Worm (Caenorhabditis elegans) whole organism, L2 larva: ENCODE data around the gene ife-4.

Source experiments
- C34F6.9 ChIP-seq: fragments of 150-350 bp; optimal IDR thresholded peaks from 2 replicates; lab custom pipeline; 2014; ENCODE audit warnings: missing biosample characterization, missing genetic modification characterization
- F13H6.1 ChIP-seq: sonication (generic microtip); optimal IDR thresholded peaks from 2 replicates; lab custom pipeline; 2016; ENCODE audit warnings: missing genetic modification characterization, missing compliant biosample characterization
- Y55F3AM.14 ChIP-seq: fragments of 200-800 bp; sonication (Bioruptor generic); optimal IDR thresholded peaks from 2 replicates; lab custom pipeline; 2018; ENCODE audit warnings: mild to moderate bottlenecking, missing genetic modification characterization, missing compliant biosample characterization
- ZK546.5 ChIP-seq: sonication (generic microtip); optimal IDR thresholded peaks from 2 replicates; lab custom pipeline; 2017; ENCODE audit warnings: missing biosample characterization, missing genetic modification characterization
- alr-1 ChIP-seq: fragments of 150-350 bp; optimal IDR thresholded peaks from 2 replicates; lab custom pipeline; 2014; ENCODE audit warnings: missing biosample characterization, missing genetic modification characterization
- aly-2 ChIP-seq: fragments of 150-350 bp; optimal IDR thresholded peaks from 2 replicates; lab custom pipeline; 2014; ENCODE audit warnings: missing biosample characterization, missing genetic modification characterization
- ama-1 ChIP-seq: fragments of 150-350 bp; optimal IDR thresholded peaks from 2 replicates; lab custom pipeline; 2018; ENCODE audit warnings: inconsistent platforms
- blmp-1 ChIP-seq: sonication (generic microtip); optimal IDR thresholded peaks from 2 replicates; lab custom pipeline; 2017; ENCODE audit warnings: missing genetic modification characterization, mild to moderate bottlenecking, missing compliant biosample characterization, antibody characterized with exemption, moderate library complexity; ENCODE audit not compliant: insufficient read depth
- ceh-16 ChIP-seq: fragments of 150-350 bp; optimal IDR thresholded peaks from 2 replicates; lab custom pipeline; 2014; ENCODE audit warnings: missing biosample characterization, missing genetic modification characterization
- crh-2 ChIP-seq: sonication (generic microtip); optimal IDR thresholded peaks from 2 replicates; lab custom pipeline; 2017; ENCODE audit warnings: missing biosample characterization, missing genetic modification characterization
- dmd-4 ChIP-seq: sonication (generic microtip); optimal IDR thresholded peaks from 2 replicates; lab custom pipeline; 2017; ENCODE audit warnings: missing biosample characterization, missing genetic modification characterization
- egl-27 ChIP-seq: sonication (generic microtip); optimal IDR thresholded peaks from 3 replicates; lab custom pipeline; 2017; ENCODE audit warnings: missing biosample characterization, missing genetic modification reagents, missing genetic modification characterization
- elt-1 ChIP-seq: fragments of 150-350 bp; optimal IDR thresholded peaks from 2 replicates; lab custom pipeline; 2014; ENCODE audit warnings: missing biosample characterization, missing genetic modification characterization
- elt-3 ChIP-seq: sonication (generic microtip); optimal IDR thresholded peaks from 2 replicates; lab custom pipeline; 2017; ENCODE audit warnings: missing biosample characterization, missing genetic modification characterization
- fos-1 ChIP-seq: fragments of 150-350 bp; optimal IDR thresholded peaks from 2 replicates; lab custom pipeline; 2014; ENCODE audit warnings: missing biosample characterization, missing genetic modification characterization
- gmeb-1 ChIP-seq: fragments of 150-350 bp; optimal IDR thresholded peaks from 2 replicates; lab custom pipeline; 2014; ENCODE audit warnings: missing biosample characterization, missing genetic modification characterization
- lin-11 ChIP-seq: fragments of 150-350 bp; sonication (generic microtip); optimal IDR thresholded peaks from 2 replicates; lab custom pipeline; 2014; ENCODE audit warnings: missing biosample characterization, missing genetic modification characterization, inconsistent platforms, mixed read lengths
- lin-13 ChIP-seq: fragments of 150-350 bp; optimal IDR thresholded peaks from 2 replicates; lab custom pipeline; 2014; ENCODE audit warnings: missing biosample characterization, missing genetic modification reagents, missing genetic modification characterization
- lin-39 ChIP-seq: fragments of 150-350 bp; optimal IDR thresholded peaks from 2 replicates; lab custom pipeline; 2014; ENCODE audit warnings: missing biosample characterization, missing genetic modification reagents, missing genetic modification characterization
- lsy-2 ChIP-seq, 2 experiments: fragments of 150-350 bp in 1 of 2; sonication (generic microtip) in 1 of 2; optimal IDR thresholded peaks; 2 replicates each; lab custom pipeline; 2014 to 2017; ENCODE audit warnings: missing biosample characterization in 2 of 2, missing genetic modification characterization in 2 of 2
- mab-5 ChIP-seq: fragments of 150-350 bp; optimal IDR thresholded peaks from 2 replicates; lab custom pipeline; 2014; ENCODE audit warnings: missing biosample characterization, missing genetic modification characterization
- mbf-1 ChIP-seq: sonication (generic microtip); optimal IDR thresholded peaks from 2 replicates; lab custom pipeline; 2017; ENCODE audit warnings: missing biosample characterization, missing genetic modification characterization
- mdl-1 ChIP-seq, 2 experiments: fragments of 150-350 bp in 1 of 2; sonication (generic microtip) in 1 of 2; optimal IDR thresholded peaks; 2 replicates each; lab custom pipeline; 2017; ENCODE audit warnings: missing biosample characterization in 2 of 2, missing genetic modification characterization in 2 of 2
- nhr-10 ChIP-seq: sonication (generic microtip); optimal IDR thresholded peaks from 2 replicates; lab custom pipeline; 2017; ENCODE audit warnings: missing biosample characterization, missing genetic modification characterization
- nhr-11 ChIP-seq: fragments of 150-350 bp; optimal IDR thresholded peaks from 2 replicates; lab custom pipeline; 2014; ENCODE audit warnings: missing biosample characterization, missing genetic modification characterization
- nhr-129 ChIP-seq: fragments of 150-350 bp; optimal IDR thresholded peaks from 2 replicates; lab custom pipeline; 2014; ENCODE audit warnings: missing biosample characterization, missing genetic modification characterization
- nhr-21 ChIP-seq: fragments of 150-350 bp; optimal IDR thresholded peaks from 2 replicates; lab custom pipeline; 2014; ENCODE audit warnings: missing biosample characterization, missing genetic modification characterization
- nhr-23 ChIP-seq: fragments of 150-350 bp; optimal IDR thresholded peaks from 2 replicates; lab custom pipeline; 2014; ENCODE audit warnings: missing biosample characterization, missing genetic modification reagents, missing genetic modification characterization
- nhr-25 ChIP-seq: fragments of 150-350 bp; sonication (generic microtip); optimal IDR thresholded peaks from 3 replicates; lab custom pipeline; 2014; ENCODE audit warnings: missing biosample characterization, missing genetic modification characterization
- nhr-6 ChIP-seq: fragments of 150-350 bp; optimal IDR thresholded peaks from 2 replicates; lab custom pipeline; 2014; ENCODE audit warnings: missing biosample characterization, missing genetic modification characterization
- nhr-77 ChIP-seq: fragments of 150-350 bp; optimal IDR thresholded peaks from 2 replicates; lab custom pipeline; 2014; ENCODE audit warnings: missing biosample characterization, missing genetic modification characterization
- peb-1 ChIP-seq: fragments of 150-350 bp; optimal IDR thresholded peaks from 2 replicates; lab custom pipeline; 2014; ENCODE audit warnings: missing biosample characterization, missing genetic modification characterization
- sem-4 ChIP-seq: fragments of 150-350 bp; optimal IDR thresholded peaks from 2 replicates; lab custom pipeline; 2014; ENCODE audit warnings: missing biosample characterization, missing genetic modification reagents, missing genetic modification characterization
- skn-1 ChIP-seq: sonication (generic microtip); optimal IDR thresholded peaks from 2 replicates; lab custom pipeline; 2017; ENCODE audit warnings: missing biosample characterization, missing genetic modification characterization
- sma-3 ChIP-seq: sonication (generic microtip); optimal IDR thresholded peaks from 2 replicates; lab custom pipeline; 2016; ENCODE audit warnings: missing genetic modification reagents, missing genetic modification characterization, missing compliant biosample characterization
- sma-9 ChIP-seq, 2 experiments: fragments of 150-350 bp in 1 of 2; sonication (generic microtip) in 1 of 2; optimal IDR thresholded peaks; 2 replicates each; lab custom pipeline; 2014 to 2016; ENCODE audit warnings: missing genetic modification characterization in 2 of 2, mild to moderate bottlenecking in 1 of 2, missing biosample characterization in 1 of 2, missing compliant biosample characterization in 1 of 2, missing genetic modification reagents in 1 of 2, moderate library complexity in 1 of 2
- unc-39 ChIP-seq: fragments of 150-350 bp; optimal IDR thresholded peaks from 2 replicates; lab custom pipeline; 2014; ENCODE audit warnings: missing biosample characterization, missing genetic modification characterization
- unc-55 ChIP-seq: fragments of 150-350 bp; sonication (generic microtip); optimal IDR thresholded peaks from 3 replicates; lab custom pipeline; 2014; ENCODE audit warnings: missing biosample characterization, missing genetic modification reagents, missing genetic modification characterization
- unc-62 ChIP-seq: fragments of 150-350 bp; optimal IDR thresholded peaks from 2 replicates; lab custom pipeline; 2014; ENCODE audit warnings: missing biosample characterization, missing genetic modification reagents, missing genetic modification characterization
- zag-1 ChIP-seq: fragments of 150-350 bp; optimal IDR thresholded peaks from 2 replicates; lab custom pipeline; 2014; ENCODE audit warnings: missing biosample characterization, missing genetic modification characterization
- ztf-1 ChIP-seq: fragments of 200-800 bp; sonication (Bioruptor generic); conservative IDR thresholded peaks from 2 replicates; pipeline ENCODE4 v1.3.6; 2022; ENCODE audit warnings: missing genetic modification characterization, missing compliant biosample characterization

The ife-4 gene

ce11 chrX:1086406-1086897, 17.6 kb upstream of the ife-4 start:
- peak; percentile 13 for TF ChIP-seq sem-4 (tag; lab: Kevin White, UChicago)
- TF ChIP-seq lsy-2 (tag; optimal IDR thresholded peaks at IDR 0.05; lab: Kevin White, UChicago), result no peak
- TF ChIP-seq nhr-25 (tag; lab: Kevin White, UChicago), result peak; percentile 57
- TF ChIP-seq unc-55, result peak; percentile 9
- peak; percentile 6 for TF ChIP-seq sma-9 (GFP tag; optimal IDR thresholded peaks at IDR 0.05; lab: Kevin White, UChicago)
- TF ChIP-seq sma-9 (tag; optimal IDR thresholded peaks at IDR 0.05; lab: Kevin White, UChicago), result no peak

- no peak for TF ChIP-seq skn-1 (tag; lab: Kevin White, UChicago)
- no peak for TF ChIP-seq mbf-1 (tag; lab: Kevin White, UChicago)
- no peak for TF ChIP-seq fos-1
- no peak for TF ChIP-seq peb-1 (tag; lab: Kevin White, UChicago)
- no peak for TF ChIP-seq alr-1 (tag; lab: Kevin White, UChicago)
- no peak for TF ChIP-seq gmeb-1 (tag; lab: Kevin White, UChicago)
- TF ChIP-seq elt-3 (tag; lab: Kevin White, UChicago), result no peak
- no peak for TF ChIP-seq nhr-25 (tag; lab: Kevin White, UChicago)
- no peak for TF ChIP-seq elt-1 (tag; lab: Kevin White, UChicago)
- no peak for TF ChIP-seq ZK546.5 (tag; lab: Kevin White, UChicago)
- TF ChIP-seq egl-27 (tag; lab: Kevin White, UChicago), result no peak
- no peak for TF ChIP-seq F13H6.1 (tag; lab: Kevin White, UChicago)
Observed at ce11 chrX:1088048-1088447, 16.0 kb upstream of the ife-4 start, which contains the start of gene rei-2. Gene rei-2, minus strand, starts transcription at chrX:1088148.

ce11 chrX:1089133-1089532, 14.9 kb upstream of the ife-4 start:
- TF ChIP-seq sma-9 (GFP tag; optimal IDR thresholded peaks at IDR 0.05; lab: Kevin White, UChicago) (no peak), sma-9 (tag; optimal IDR thresholded peaks at IDR 0.05; lab: Kevin White, UChicago) (no peak), lsy-2 (tag; optimal IDR thresholded peaks at IDR 0.05; lab: Kevin White, UChicago) (no peak), nhr-129 (no peak), mbf-1 (tag; lab: Kevin White, UChicago) (no peak), mab-5 (no peak), F13H6.1 (tag; lab: Kevin White, UChicago) (no peak), ama-1 (lab: Kevin White, UChicago) (no peak), peb-1 (tag; lab: Kevin White, UChicago) (no peak)

DNA sequence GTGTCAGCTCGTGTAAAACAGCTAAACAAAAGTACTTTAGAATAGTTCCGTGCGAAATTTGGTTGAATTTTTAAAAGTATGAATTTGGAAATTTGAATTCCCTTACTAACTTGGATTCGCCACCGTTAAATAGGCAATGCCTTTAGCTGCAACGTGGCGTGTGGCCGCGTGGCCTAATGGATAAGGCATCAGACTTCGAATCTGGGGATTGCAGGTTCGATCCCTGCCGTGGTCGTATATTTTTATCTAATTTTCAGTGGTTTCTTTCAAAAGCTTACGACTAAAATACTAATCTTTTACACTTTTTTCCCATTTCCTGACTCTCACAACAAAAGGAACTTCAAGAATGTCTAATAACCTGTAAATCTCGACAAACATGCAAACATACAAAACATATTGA, 14.3 kb upstream of the ife-4 start:
- no peak for TF ChIP-seq lin-11 (tag; lab: Kevin White, UChicago)
- TF ChIP-seq nhr-11, result no peak
- no peak for TF ChIP-seq mdl-1 (tag; optimal IDR thresholded peaks at IDR 0.05; lab: Kevin White, UChicago)
- TF ChIP-seq unc-39 (tag; lab: Kevin White, UChicago), result no peak
- TF ChIP-seq lin-13 (GFP tag; lab: Kevin White, UChicago), result no peak
- TF ChIP-seq nhr-77, result no peak
- no peak for TF ChIP-seq Y55F3AM.14 (GFP tag; lab: Kevin White, UChicago)
- no peak for TF ChIP-seq peb-1 (tag; lab: Kevin White, UChicago)
- TF ChIP-seq F13H6.1 (tag; lab: Kevin White, UChicago), result no peak
- TF ChIP-seq elt-3 (tag; lab: Kevin White, UChicago), result no peak
- no peak for TF ChIP-seq nhr-10 (tag; lab: Kevin White, UChicago)
- TF ChIP-seq unc-55, result no peak
- no peak for TF ChIP-seq ztf-1 (GFP tag; lab: Robert Waterston, UW)
- TF ChIP-seq sma-3 (GFP tag; lab: Kevin White, UChicago), result no peak
- no peak for TF ChIP-seq sma-9 (GFP tag; optimal IDR thresholded peaks at IDR 0.05; lab: Kevin White, UChicago)
- TF ChIP-seq sma-9 (tag; optimal IDR thresholded peaks at IDR 0.05; lab: Kevin White, UChicago), result no peak
- no peak for TF ChIP-seq nhr-25 (tag; lab: Kevin White, UChicago)
- no peak for TF ChIP-seq nhr-6 (tag; lab: Kevin White, UChicago)
- TF ChIP-seq dmd-4 (tag; lab: Kevin White, UChicago), result no peak
- TF ChIP-seq skn-1 (tag; lab: Kevin White, UChicago), result no peak
- no peak for TF ChIP-seq zag-1 (tag; lab: Kevin White, UChicago)

- TF ChIP-seq lsy-2 (tag; optimal IDR thresholded peaks at IDR 0.05; lab: Kevin White, UChicago), result peak; percentile 64 to 91
- no peak for TF ChIP-seq nhr-77
- TF ChIP-seq lin-39 (tag; lab: Kevin White, UChicago), result peak; percentile 43
- TF ChIP-seq nhr-10 (tag; lab: Kevin White, UChicago), result peak; percentile 62
- TF ChIP-seq crh-2 (tag; lab: Kevin White, UChicago), result peak; percentile 94
- TF ChIP-seq Y55F3AM.14 (GFP tag; lab: Kevin White, UChicago), result peak; percentile 87
- TF ChIP-seq fos-1, result peak; percentile 92
- no peak for TF ChIP-seq ceh-16 (tag; lab: Kevin White, UChicago)
- no peak for TF ChIP-seq aly-2 (tag; lab: Kevin White, UChicago)
- TF ChIP-seq unc-62, result peak; percentile 88
- peak; percentile 17 for TF ChIP-seq ama-1 (lab: Kevin White, UChicago)
- TF ChIP-seq nhr-129, result peak; percentile 98
- peak; percentile 90 for TF ChIP-seq egl-27 (tag; lab: Kevin White, UChicago)
- peak; percentile 19 for TF ChIP-seq unc-39 (tag; lab: Kevin White, UChicago)
- no peak for TF ChIP-seq nhr-23
- TF ChIP-seq gmeb-1 (tag; lab: Kevin White, UChicago), result peak; percentile 73
- TF ChIP-seq blmp-1 (tag; lab: Kevin White, UChicago), result peak; percentile 93
- TF ChIP-seq C34F6.9, result peak; percentile 97
- peak; percentile 97 for TF ChIP-seq sma-9 (GFP tag; optimal IDR thresholded peaks at IDR 0.05; lab: Kevin White, UChicago)
- TF ChIP-seq sma-9 (tag; optimal IDR thresholded peaks at IDR 0.05; lab: Kevin White, UChicago), result no peak
- TF ChIP-seq nhr-11, result no peak
- peak; percentile 90 for TF ChIP-seq nhr-21
- TF ChIP-seq zag-1 (tag; lab: Kevin White, UChicago), result peak; percentile 94
- peak; percentile 92 for TF ChIP-seq unc-55
Observed at ce11 chrX:1093154-1093553, 10.9 kb upstream of the ife-4 start.
